Worm (Caenorhabditis elegans): ENCODE results near the gene F47D12.3.

F47D12.3 gene

ce11 chrIII:6339919-6340434 is 41.7 kb downstream of the F47D12.3 start, which contains the start of gene let-767:
Gene let-767 (minus strand): TSS chrIII:6339969.
- TF ChIP-seq che-1 (tag; optimal IDR thresholded peaks at IDR 0.05) (no peak), hlh-6 (tag; optimal IDR thresholded peaks at IDR 0.05) (no peak), ceh-19 (GFP tag; optimal IDR thresholded peaks at IDR 0.05) (no peak), ahr-1 (tag; optimal IDR thresholded peaks at IDR 0.05) (no peak), elt-2 (tag; optimal IDR thresholded peaks at IDR 0.05) (peak; percentile 23)

DNA sequence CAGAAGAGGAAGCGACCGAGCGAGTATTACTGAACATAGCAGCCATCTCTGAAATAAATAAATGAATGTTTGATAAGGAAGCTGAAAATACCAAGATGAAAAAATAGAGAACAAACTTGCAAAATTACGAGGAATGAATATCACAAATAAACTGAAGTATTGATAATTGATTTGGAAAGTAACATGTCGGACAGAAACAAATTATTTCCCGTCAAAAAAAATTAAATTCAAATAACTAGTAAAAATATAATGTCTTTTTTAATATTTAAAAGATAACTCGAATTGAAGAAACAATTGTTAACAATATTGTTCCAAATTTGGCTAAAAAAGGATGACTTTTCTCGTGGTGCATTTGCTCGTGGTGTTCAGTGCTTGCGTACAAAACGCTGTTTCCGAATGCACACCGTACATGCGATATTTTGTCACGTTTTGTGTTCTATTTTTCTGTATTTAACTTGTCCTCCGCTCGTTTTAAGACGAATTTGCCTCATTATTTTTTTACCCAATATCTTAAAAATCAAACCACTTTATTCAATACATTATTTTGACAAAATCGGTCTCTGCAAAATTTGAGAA is 43.7 kb downstream of the F47D12.3 start, which contains the start of gene rpn-13:
TSS of gene rpn-13 (minus strand) at position 51 of the 576 bp plus-strand sequence.
- TF ChIP-seq nfya-1 (tag; optimal IDR thresholded peaks at IDR 0.05) (peak; percentile 50), tbx-2 (tag; optimal IDR thresholded peaks at IDR 0.05) (peak; percentile 1), sox-4 (tag; optimal IDR thresholded peaks at IDR 0.05) (no peak), syd-9 (tag; optimal IDR thresholded peaks at IDR 0.05) (no peak), ceh-14 (tag; optimal IDR thresholded peaks at IDR 0.05) (no peak), elt-2 (tag; optimal IDR thresholded peaks at IDR 0.05) (peak; percentile 13), hlh-30 (tag; optimal IDR thresholded peaks at IDR 0.05; ENCODE audit: insufficient read depth) (peak; percentile 70)

DNA sequence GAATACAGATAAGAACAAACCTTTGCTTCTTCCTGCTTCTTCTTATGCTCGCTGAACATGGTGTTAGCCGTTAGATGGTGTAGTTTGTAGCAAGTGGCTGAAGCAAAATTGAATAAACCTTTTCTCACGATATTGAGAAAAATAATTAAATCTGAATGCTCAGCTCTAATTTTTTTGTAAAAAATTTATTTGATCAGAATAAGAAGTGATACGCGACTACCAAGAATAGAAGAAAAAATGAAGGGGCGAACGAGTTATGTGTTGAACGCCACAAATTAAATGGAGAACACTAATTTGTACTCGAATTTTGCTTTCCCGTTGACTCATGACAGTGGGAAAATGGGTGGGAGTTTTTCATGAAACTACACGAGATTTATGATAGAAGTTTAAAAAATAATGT is 45.0 kb downstream of the F47D12.3 start, which contains the start of gene C56G2.9:
TSS of gene C56G2.9 (minus strand) at position 101 of the 400 bp plus-strand sequence.
- no peak for TF ChIP-seq unc-42 (tag; optimal IDR thresholded peaks at IDR 0.05)
- no peak for TF ChIP-seq sox-4 (tag; optimal IDR thresholded peaks at IDR 0.05)
- TF ChIP-seq pag-3 (tag; optimal IDR thresholded peaks at IDR 0.05; ENCODE audit: borderline replicate concordance), result no peak
- no peak for TF ChIP-seq ceh-34 (tag; optimal IDR thresholded peaks at IDR 0.05)
- TF ChIP-seq elt-4 (tag; optimal IDR thresholded peaks at IDR 0.05), result no peak
- no peak for TF ChIP-seq ceh-14 (tag; optimal IDR thresholded peaks at IDR 0.05)
- TF ChIP-seq hlh-6 (tag; optimal IDR thresholded peaks at IDR 0.05), result no peak
- TF ChIP-seq K02D7.2 (tag; optimal IDR thresholded peaks at IDR 0.05), result no peak
- no peak for TF ChIP-seq dmd-4 (tag; optimal IDR thresholded peaks at IDR 0.05; ENCODE audit: borderline replicate concordance)
- TF ChIP-seq ttx-3 (tag; optimal IDR thresholded peaks at IDR 0.05), result no peak
- TF ChIP-seq unc-3 (GFP tag; conservative IDR thresholded peaks at IDR 0.05), result no peak
- TF ChIP-seq unc-3 (tag; optimal IDR thresholded peaks at IDR 0.05), result no peak
- TF ChIP-seq dve-1 (tag; optimal IDR thresholded peaks at IDR 0.05), result no peak
- no peak for TF ChIP-seq pqm-1 (tag; optimal IDR thresholded peaks at IDR 0.05)
- TF ChIP-seq fkh-10 (GFP tag; optimal IDR thresholded peaks at IDR 0.05), result no peak
- TF ChIP-seq sdc-2 (tag; optimal IDR thresholded peaks at IDR 0.05), result no peak
- TF ChIP-seq T23F11.4 (GFP tag; optimal IDR thresholded peaks at IDR 0.05), result no peak

DNA sequence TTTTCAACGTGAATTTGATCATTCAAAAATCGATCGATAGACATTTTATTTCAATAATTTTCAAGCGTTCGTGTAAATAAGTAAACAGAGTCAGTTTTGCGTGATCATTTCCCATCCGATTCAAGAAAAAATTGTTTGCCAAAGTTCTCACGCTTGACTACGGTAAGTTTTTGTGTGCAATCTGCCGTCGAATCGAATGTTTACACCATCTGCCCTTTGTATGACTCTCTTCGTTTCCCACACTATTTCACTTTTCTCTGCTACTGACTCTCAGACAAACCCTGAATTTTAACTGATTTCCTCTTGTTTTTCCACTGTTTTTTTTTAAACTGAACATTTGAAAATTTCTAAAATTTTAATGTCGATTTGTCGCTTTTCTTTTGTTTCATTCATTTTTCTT is 46.5 kb downstream of the F47D12.3 start:
- no peak for TF ChIP-seq ztf-16 (tag; optimal IDR thresholded peaks at IDR 0.05)
- no peak for TF ChIP-seq elt-4 (tag; optimal IDR thresholded peaks at IDR 0.05)
- no peak for TF ChIP-seq sdc-2 (tag; optimal IDR thresholded peaks at IDR 0.05)
- no peak for TF ChIP-seq ceh-24 (tag; optimal IDR thresholded peaks at IDR 0.05)
- TF ChIP-seq sox-2 (GFP tag; IDR thresholded peaks at IDR 0.05), result no peak
- peak; percentile 46 for TF ChIP-seq elt-2 (tag; optimal IDR thresholded peaks at IDR 0.05)
- TF ChIP-seq hlh-6 (tag; optimal IDR thresholded peaks at IDR 0.05), result no peak
- no peak for TF ChIP-seq syd-9 (tag; optimal IDR thresholded peaks at IDR 0.05)
- TF ChIP-seq tbx-7 (tag; optimal IDR thresholded peaks at IDR 0.05), result no peak
- TF ChIP-seq ceh-18 (tag; optimal IDR thresholded peaks at IDR 0.05), result peak; percentile 68
- peak; percentile 38 for TF ChIP-seq F13H6.1 (tag; optimal IDR thresholded peaks at IDR 0.05)
- TF ChIP-seq unc-55 (GFP tag; optimal IDR thresholded peaks at IDR 0.05), result peak; percentile 57
- TF ChIP-seq lim-6 (tag; optimal IDR thresholded peaks at IDR 0.05), result no peak
- TF ChIP-seq unc-3 (GFP tag; conservative IDR thresholded peaks at IDR 0.05), result no peak
- no peak for TF ChIP-seq unc-3 (tag; optimal IDR thresholded peaks at IDR 0.05)
- TF ChIP-seq ceh-9 (tag; optimal IDR thresholded peaks at IDR 0.05), result no peak
- TF ChIP-seq ceh-45 (GFP tag; IDR thresholded peaks at IDR 0.05), result no peak
- no peak for TF ChIP-seq gmeb-2 (tag; optimal IDR thresholded peaks at IDR 0.05)
- peak; percentile 25 for TF ChIP-seq K09A11.1 (tag; optimal IDR thresholded peaks at IDR 0.05; ENCODE audit: insufficient read depth)
- no peak for TF ChIP-seq madf-2 (tag; optimal IDR thresholded peaks at IDR 0.05)
- TF ChIP-seq pat-9 (tag; optimal IDR thresholded peaks at IDR 0.05), result peak; percentile 81
- no peak for TF ChIP-seq Y22D7AL.16 (tag; optimal IDR thresholded peaks at IDR 0.05)
- TF ChIP-seq unc-86 (tag; optimal IDR thresholded peaks at IDR 0.05), result no peak
- TF ChIP-seq ceh-19 (GFP tag; optimal IDR thresholded peaks at IDR 0.05), result no peak
- TF ChIP-seq nhr-232 (tag; optimal IDR thresholded peaks at IDR 0.05), result no peak
- TF ChIP-seq hlh-13 (GFP tag; optimal IDR thresholded peaks at IDR 0.05), result no peak
- TF ChIP-seq npax-4 (tag; optimal IDR thresholded peaks at IDR 0.05), result no peak
- no peak for TF ChIP-seq ceh-14 (tag; optimal IDR thresholded peaks at IDR 0.05)
- no peak for TF ChIP-seq odd-2 (tag; optimal IDR thresholded peaks at IDR 0.05)

Data from whole organism, late embryonic.